Fruit fly (Drosophila melanogaster) whole organism, embryonic: ENCODE measurements around the gene Moca-cyp.

ENCODE experiments used
- ATbp ChIP-seq: fragments of 200-800 bp; sonication (Bioruptor generic); optimal IDR thresholded peaks from 2 replicates; lab custom pipeline; 2017; ENCODE audit warnings: missing biosample characterization, mild to moderate bottlenecking, missing genetic modification characterization, missing genetic modification reagents
- Antp ChIP-seq: fragments of 200-800 bp; sonication (Bioruptor generic); optimal IDR thresholded peaks from 3 replicates; lab custom pipeline; 2016; ENCODE audit warnings: missing biosample characterization, missing genetic modification characterization
- Bgb ChIP-seq: fragments of 200-800 bp; sonication (Bioruptor generic); IDR thresholded peaks from 2 replicates; pipeline ENCODE4 v1.3.6; 2022; ENCODE audit warnings: missing biosample characterization, missing genetic modification characterization; ENCODE audit not compliant: partially characterized antibody
- Blimp-1 ChIP-seq: fragments of 200-800 bp; sonication (Bioruptor generic); optimal IDR thresholded peaks from 3 replicates; lab custom pipeline; 2018; ENCODE audit warnings: missing biosample characterization, missing genetic modification characterization, mild to moderate bottlenecking, moderate library complexity, missing genetic modification reagents
- CG10431 ChIP-seq: fragments of 200-800 bp; sonication (Bioruptor generic); optimal IDR thresholded peaks from 3 replicates; lab custom pipeline; 2018; ENCODE audit warnings: missing biosample characterization, mild to moderate bottlenecking, missing genetic modification characterization
- CG11456 ChIP-seq: fragments of 200-800 bp; sonication (Bioruptor generic); IDR thresholded peaks from 3 replicates; pipeline ENCODE4 v1.3.6; 2022; ENCODE audit warnings: missing biosample characterization, missing genetic modification characterization
- CG11560 ChIP-seq: fragments of 200-800 bp; sonication (Bioruptor generic); IDR thresholded peaks from 3 replicates; pipeline ENCODE4 v1.3.6; 2022; ENCODE audit warnings: missing biosample characterization, missing genetic modification characterization
- CG12942 ChIP-seq: fragments of 200-800 bp; sonication (Bioruptor generic); optimal IDR thresholded peaks from 3 replicates; lab custom pipeline; 2016; ENCODE audit warnings: missing biosample characterization, missing genetic modification characterization
- CG13296 ChIP-seq: fragments of 200-800 bp; sonication (Bioruptor generic); optimal IDR thresholded peaks from 3 replicates; lab custom pipeline; 2018; ENCODE audit warnings: missing biosample characterization, mild to moderate bottlenecking, missing genetic modification characterization
- CG13424 ChIP-seq: fragments of 200-800 bp; sonication (Bioruptor generic); optimal IDR thresholded peaks from 2 replicates; lab custom pipeline; 2019; ENCODE audit warnings: missing biosample characterization, mild to moderate bottlenecking, missing genetic modification characterization, moderate library complexity
- CG14710 ChIP-seq: fragments of 200-800 bp; sonication (Bioruptor generic); optimal IDR thresholded peaks from 3 replicates; lab custom pipeline; 2019; ENCODE audit warnings: missing biosample characterization, mild to moderate bottlenecking, missing genetic modification characterization, moderate library complexity
- CG15479 ChIP-seq: fragments of 200-800 bp; sonication (Bioruptor generic); optimal IDR thresholded peaks from 3 replicates; lab custom pipeline; 2019; ENCODE audit warnings: missing biosample characterization, mild to moderate bottlenecking, missing genetic modification characterization, moderate library complexity
- CG1792 ChIP-seq: fragments of 200-800 bp; sonication (Bioruptor generic); optimal IDR thresholded peaks from 2 replicates; lab custom pipeline; 2016; ENCODE audit warnings: missing biosample characterization, missing genetic modification characterization
- CG18599 ChIP-seq: fragments of 200-800 bp; sonication (Bioruptor generic); optimal IDR thresholded peaks from 3 replicates; lab custom pipeline; 2017; ENCODE audit warnings: missing biosample characterization, missing genetic modification characterization, mild to moderate bottlenecking, moderate library complexity, missing genetic modification reagents
- CG18764 ChIP-seq: fragments of 200-800 bp; sonication (Bioruptor generic); optimal IDR thresholded peaks from 3 replicates; lab custom pipeline; 2016; ENCODE audit warnings: missing biosample characterization, missing genetic modification characterization
- CG3281 ChIP-seq: fragments of 200-800 bp; sonication (Bioruptor generic); optimal IDR thresholded peaks from 3 replicates; lab custom pipeline; 2017; ENCODE audit warnings: missing biosample characterization, mild to moderate bottlenecking, missing genetic modification characterization
- CG4424 ChIP-seq: fragments of 200-800 bp; sonication (Bioruptor generic); optimal IDR thresholded peaks from 3 replicates; lab custom pipeline; 2016; ENCODE audit warnings: missing biosample characterization, missing genetic modification characterization
- CG5245 ChIP-seq: fragments of 200-800 bp; sonication (Bioruptor generic); optimal IDR thresholded peaks from 3 replicates; lab custom pipeline; 2016; ENCODE audit warnings: missing biosample characterization, missing genetic modification characterization
- CG6272 ChIP-seq: fragments of 200-800 bp; sonication (Bioruptor generic); IDR thresholded peaks from 2 replicates; pipeline ENCODE4 v1.3.6; 2022; ENCODE audit warnings: missing biosample characterization, missing genetic modification characterization
- CHES-1-like ChIP-seq: fragments of 200-800 bp; sonication (Bioruptor generic); optimal IDR thresholded peaks from 2 replicates; lab custom pipeline; 2016; ENCODE audit warnings: missing biosample characterization, missing genetic modification characterization
- Camta ChIP-seq: fragments of 200-800 bp; sonication (Bioruptor generic); optimal IDR thresholded peaks from 2 replicates; lab custom pipeline; 2016; ENCODE audit warnings: missing biosample characterization, missing genetic modification characterization
- D ChIP-seq, 2 experiments: fragments of 200-800 bp in 1 of 2; fragments of >200 bp in 1 of 2; sonication (Bioruptor generic) in 1 of 2; optimal IDR thresholded peaks; 2 replicates in 1 of 2; 3 replicates in 1 of 2; lab custom pipeline; 2017; ENCODE audit warnings: mild to moderate bottlenecking in 1 of 2, missing biosample characterization in 1 of 2, missing genetic modification characterization in 1 of 2, missing genetic modification reagents in 1 of 2
- Fer2 ChIP-seq: fragments of 200-800 bp; sonication (Bioruptor generic); optimal IDR thresholded peaks from 2 replicates; lab custom pipeline; 2018; ENCODE audit warnings: missing biosample characterization, mild to moderate bottlenecking, missing genetic modification characterization, moderate library complexity
- MTF-1 ChIP-seq: fragments of 200-800 bp; sonication (Bioruptor generic); optimal IDR thresholded peaks from 2 replicates; lab custom pipeline; 2018; ENCODE audit warnings: missing biosample characterization, mild to moderate bottlenecking, missing genetic modification characterization, borderline replicate concordance
- Rfx ChIP-seq: fragments of 200-800 bp; sonication (Bioruptor generic); IDR thresholded peaks from 2 replicates; pipeline ENCODE4 v1.3.6; 2022; ENCODE audit warnings: missing biosample characterization, missing genetic modification characterization
- Sox100B ChIP-seq: fragments of 200-800 bp; sonication (Bioruptor generic); optimal IDR thresholded peaks from 3 replicates; lab custom pipeline; 2018; ENCODE audit warnings: missing biosample characterization, mild to moderate bottlenecking, missing genetic modification characterization
- Trl ChIP-seq, 3 experiments: fragments of >200 bp in 2 of 3; fragments of 200-800 bp in 1 of 3; sonication (Bioruptor generic) in 1 of 3; optimal IDR thresholded peaks; 2 replicates in 1 of 3; 3 replicates in 2 of 3; lab custom pipeline; 2016 to 2017; ENCODE audit warnings: missing biosample characterization in 1 of 3, missing genetic modification characterization in 1 of 3
- al ChIP-seq: fragments of 200-800 bp; sonication (Bioruptor generic); IDR thresholded peaks from 2 replicates; pipeline ENCODE4 v1.3.6; 2022; ENCODE audit warnings: missing biosample characterization, missing genetic modification characterization
- crol ChIP-seq: fragments of 200-800 bp; sonication (Bioruptor generic); IDR thresholded peaks from 2 replicates; pipeline ENCODE4 v1.3.6; 2022; ENCODE audit warnings: missing biosample characterization, missing genetic modification characterization
- da ChIP-seq: fragments of 200-800 bp; sonication (Bioruptor generic); optimal IDR thresholded peaks from 2 replicates; lab custom pipeline; 2016; ENCODE audit warnings: missing biosample characterization, missing genetic modification characterization
- dan ChIP-seq: fragments of 200-800 bp; sonication (Bioruptor generic); IDR thresholded peaks from 2 replicates; pipeline ENCODE4 v1.3.6; 2022; ENCODE audit warnings: missing biosample characterization, missing genetic modification characterization
- ftz-f1 ChIP-seq: fragments of 200-800 bp; sonication (Bioruptor generic); optimal IDR thresholded peaks from 2 replicates; lab custom pipeline; 2016; ENCODE audit warnings: missing biosample characterization, missing genetic modification characterization
- gce ChIP-seq: fragments of 200-800 bp; sonication (Bioruptor generic); IDR thresholded peaks from 3 replicates; pipeline ENCODE4 v1.3.6; 2022; ENCODE audit warnings: missing biosample characterization, missing genetic modification characterization
- gcm2 ChIP-seq: fragments of 200-800 bp; sonication (Bioruptor generic); optimal IDR thresholded peaks from 2 replicates; lab custom pipeline; 2016; ENCODE audit warnings: missing biosample characterization, missing genetic modification characterization
- gt ChIP-seq: fragments of 200-800 bp; sonication (Bioruptor generic); IDR thresholded peaks from 2 replicates; pipeline ENCODE4 v1.3.6; 2022; ENCODE audit warnings: missing biosample characterization, missing genetic modification characterization
- hbn ChIP-seq: fragments of 200-800 bp; sonication (Bioruptor generic); IDR thresholded peaks from 2 replicates; pipeline ENCODE4 v1.3.6; 2022; ENCODE audit warnings: missing biosample characterization, missing genetic modification characterization; ENCODE audit not compliant: partially characterized antibody
- her ChIP-seq: fragments of 200-800 bp; sonication (Bioruptor generic); optimal IDR thresholded peaks from 2 replicates; lab custom pipeline; 2016; ENCODE audit warnings: missing biosample characterization, missing genetic modification characterization
- hth ChIP-seq: fragments of >200 bp; optimal IDR thresholded peaks from 2 replicates; lab custom pipeline; 2017; ENCODE audit warnings: inconsistent platforms
- klu ChIP-seq: fragments of 200-800 bp; sonication (Bioruptor generic); IDR thresholded peaks from 2 replicates; pipeline ENCODE4 v1.3.6; 2022; ENCODE audit warnings: missing biosample characterization, missing genetic modification characterization
- pan ChIP-seq, 4 experiments: fragments of >200 bp in 3 of 4; fragments of 200-800 bp in 1 of 4; sonication (Bioruptor generic) in 1 of 4; optimal IDR thresholded peaks in 3 of 4; IDR thresholded peaks in 1 of 4; 2 replicates each; pipeline versions ENCODE4 v1.3.6 to Lab custom; 2017 to 2022; ENCODE audit warnings: missing biosample characterization in 2 of 4, missing genetic modification characterization in 2 of 4, mixed read lengths in 1 of 4
- pho ChIP-seq: fragments of 200-800 bp; sonication (Bioruptor generic); optimal IDR thresholded peaks from 2 replicates; lab custom pipeline; 2016; ENCODE audit warnings: missing biosample characterization, missing genetic modification characterization
- row ChIP-seq: fragments of 200-800 bp; sonication (Bioruptor generic); IDR thresholded peaks from 3 replicates; pipeline ENCODE4 v1.3.6; 2022; ENCODE audit warnings: missing biosample characterization, missing genetic modification characterization
- sc ChIP-seq, 3 experiments: fragments of >200 bp in 2 of 3; fragments of 200-800 bp in 1 of 3; sonication (Bioruptor generic) in 1 of 3; optimal IDR thresholded peaks; 2 replicates in 2 of 3; 3 replicates in 1 of 3; lab custom pipeline; 2017; ENCODE audit warnings: mild to moderate bottlenecking in 1 of 3, missing biosample characterization in 1 of 3, missing genetic modification characterization in 1 of 3, missing genetic modification reagents in 1 of 3
- sens ChIP-seq: fragments of 200-800 bp; sonication (Bioruptor generic); peaks from one replicate; lab custom pipeline; 2016; ENCODE audit warnings: missing biosample characterization, missing genetic modification characterization
- trem ChIP-seq: fragments of 200-800 bp; optimal IDR thresholded peaks from 3 replicates; lab custom pipeline; 2019; ENCODE audit warnings: missing biosample characterization, mild to moderate bottlenecking, missing genetic modification characterization, moderate library complexity
- vfl ChIP-seq: fragments of 200-800 bp; sonication (Bioruptor generic); optimal IDR thresholded peaks from 2 replicates; lab custom pipeline; 2016; ENCODE audit warnings: missing biosample characterization, missing genetic modification characterization
- wdn ChIP-seq: fragments of 200-800 bp; sonication (Bioruptor generic); IDR thresholded peaks from 2 replicates; pipeline ENCODE4 v1.3.6; 2022; ENCODE audit warnings: missing biosample characterization, missing genetic modification characterization

Gene Moca-cyp

DNA sequence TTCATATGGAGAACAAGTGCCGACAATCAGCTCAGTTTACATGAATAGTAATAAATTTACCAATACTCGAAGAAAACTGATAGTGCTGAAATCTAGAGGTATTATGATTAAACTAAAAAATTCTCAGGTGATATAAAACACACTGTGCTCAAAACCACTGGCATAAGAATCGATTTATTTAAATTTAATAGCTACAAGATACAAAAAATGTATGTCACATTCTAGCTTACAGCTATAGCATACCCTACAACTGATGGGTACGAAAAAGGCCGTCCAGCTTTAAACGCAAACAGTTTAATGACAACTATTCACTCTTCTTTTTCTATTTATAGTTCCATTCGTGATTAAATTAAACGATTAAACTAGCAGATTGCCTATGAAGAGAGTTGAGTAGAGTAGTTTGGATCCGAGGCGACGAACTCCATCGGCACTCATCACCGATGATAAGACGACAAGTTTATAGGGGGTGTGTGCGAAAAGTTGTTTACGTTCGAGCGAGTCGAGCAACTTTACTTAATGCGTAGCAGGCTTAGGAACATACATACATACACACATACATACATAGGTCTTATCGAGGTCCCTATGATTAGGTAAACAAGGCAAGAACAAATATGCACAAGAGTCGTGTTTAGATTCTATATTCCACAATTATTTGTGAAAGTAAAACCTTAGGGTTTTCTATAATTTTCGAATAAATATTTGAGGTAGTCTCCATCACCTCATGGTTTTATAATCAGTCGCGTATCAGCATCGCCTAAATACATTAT is 11.2 kb upstream of the Moca-cyp start (continued):
- peak; percentile 4 for TF ChIP-seq trem
- no peak for TF ChIP-seq klu
- peak; percentile 11 for TF ChIP-seq CG11560 (tag; lab: Robert Waterston, UW)
- TF ChIP-seq CHES-1-like (GFP tag; lab: Kevin White, UChicago): peak; percentile 77
- no peak for TF ChIP-seq dan
- TF ChIP-seq CG10431: no peak
- peak; percentile 71 for TF ChIP-seq Camta (GFP tag; lab: Kevin White, UChicago)
- peak; percentile 61 for TF ChIP-seq CG15479 (GFP tag; lab: Kevin White, UChicago)
- 0 out of 2 replicates have a peak, but pooled peaks have one; percentile 9 for TF ChIP-seq gt
- TF ChIP-seq Blimp-1 (GFP tag; lab: Kevin White, UChicago): peak; percentile 68
- peak; percentile 47 for TF ChIP-seq CG13424 (tag; lab: Kevin White, UChicago)
- 0 out of 2 replicates have a peak, but pooled peaks have one; percentile 19 for TF ChIP-seq crol
- peak; percentile 69 for TF ChIP-seq CG18764 (GFP tag; lab: Kevin White, UChicago)
- peak; percentile 71; the same call in 2 of the 3 replicates for TF ChIP-seq CG11456 (GFP tag; lab: Robert Waterston, UW)
- TF ChIP-seq hth (lab: Kevin White, UChicago): no peak
- TF ChIP-seq CG4424: peak; percentile 54
- TF ChIP-seq CG12942 (GFP tag; lab: Kevin White, UChicago): peak; percentile 40
- peak; percentile 83 for TF ChIP-seq CG3281
- no peak for TF ChIP-seq ftz-f1 (GFP tag; lab: Kevin White, UChicago)
- TF ChIP-seq ATbp: peak; percentile 88
- TF ChIP-seq row (GFP tag; lab: Robert Waterston, UW): peak; percentile 89
- peak; percentile 28 for TF ChIP-seq gcm2 (GFP tag; lab: Kevin White, UChicago)
- TF ChIP-seq Rfx: peak; percentile 90
- TF ChIP-seq her (GFP tag; lab: Kevin White, UChicago): peak; percentile 32
- TF ChIP-seq Sox100B: peak; percentile 73
- peak; percentile 98 for TF ChIP-seq sens
- peak; percentile 94 for TF ChIP-seq CG1792
- TF ChIP-seq MTF-1: peak; percentile 81
- peak; percentile 76 for TF ChIP-seq pho
- peak; percentile 56; the same call in 1 of the 2 replicates for TF ChIP-seq CG6272
- TF ChIP-seq Fer2: peak; percentile 40
- peak; percentile 77 for TF ChIP-seq wdn (GFP tag; lab: Robert Waterston, UW)
- peak; percentile 72; the same call in 2 of the 3 replicates for TF ChIP-seq gce (GFP tag; lab: Robert Waterston, UW)
- peak; percentile 80 for TF ChIP-seq al (GFP tag; lab: Robert Waterston, UW)
- TF ChIP-seq hbn: no peak
- TF ChIP-seq da (GFP tag; lab: Kevin White, UChicago): no peak
- no peak for TF ChIP-seq sc (optimal IDR thresholded peaks at IDR 0.05; lab: Kevin White, UChicago)
- TF ChIP-seq sc (GFP tag; optimal IDR thresholded peaks at IDR 0.05; lab: Kevin White, UChicago): peak; percentile 86
- no peak for TF ChIP-seq Trl (optimal IDR thresholded peaks at IDR 0.05; lab: Kevin White, UChicago)
- peak; percentile 80 for TF ChIP-seq Trl (GFP tag; optimal IDR thresholded peaks at IDR 0.05; lab: Kevin White, UChicago)
- peak; percentile 21 for TF ChIP-seq CG13296 (GFP tag; lab: Kevin White, UChicago)
- no peak for TF ChIP-seq D (optimal IDR thresholded peaks at IDR 0.05; lab: Kevin White, UChicago)
- TF ChIP-seq D (GFP tag; optimal IDR thresholded peaks at IDR 0.05; lab: Kevin White, UChicago): peak; percentile 76
- no peak for TF ChIP-seq Bgb
- TF ChIP-seq pan (optimal IDR thresholded peaks at IDR 0.05; lab: Kevin White, UChicago): no peak
- peak in 1 of 2 experiments; percentile 75 for TF ChIP-seq pan (GFP tag; optimal IDR thresholded peaks at IDR 0.05 in 1 of 2, IDR thresholded peaks at IDR 0.05 in 1 of 2)
- TF ChIP-seq CG14710 (tag; lab: Kevin White, UChicago): peak; percentile 67
- peak; percentile 88 for TF ChIP-seq CG18599 (GFP tag; lab: Kevin White, UChicago)
- TF ChIP-seq Antp (GFP tag; lab: Kevin White, UChicago): peak; percentile 49
- peak; percentile 15 for TF ChIP-seq CG5245 (GFP tag; lab: Kevin White, UChicago)
- peak; percentile 43 for TF ChIP-seq vfl (GFP tag; lab: Kevin White, UChicago)
